Fruit fly (Drosophila melanogaster) whole organism, embryonic: ENCODE measurements around the gene Nepl20.
A peak's percentile ranks its signal among the peaks of the same experiment; 100 is the strongest.

Experiments used
- Adf1 ChIP-seq: fragments of 200-800 bp; sonication (Bioruptor generic); IDR thresholded peaks from 2 replicates; pipeline ENCODE4 v1.3.6; 2022; ENCODE audit warnings: missing biosample characterization, missing genetic modification characterization
- Bgb ChIP-seq: fragments of 200-800 bp; sonication (Bioruptor generic); IDR thresholded peaks from 2 replicates; pipeline ENCODE4 v1.3.6; 2022; ENCODE audit warnings: missing biosample characterization, missing genetic modification characterization; ENCODE audit not compliant: partially characterized antibody
- CG10462 ChIP-seq: fragments of 200-800 bp; sonication (Bioruptor generic); optimal IDR thresholded peaks from 2 replicates; lab custom pipeline; 2016; ENCODE audit warnings: missing biosample characterization, missing genetic modification characterization
- CG10979 ChIP-seq: fragments of 200-800 bp; sonication (Bioruptor generic); optimal IDR thresholded peaks from 2 replicates; lab custom pipeline; 2018; ENCODE audit warnings: missing biosample characterization, mild to moderate bottlenecking, missing genetic modification characterization, moderate library complexity
- CG11560 ChIP-seq: fragments of 200-800 bp; sonication (Bioruptor generic); IDR thresholded peaks from 3 replicates; pipeline ENCODE4 v1.3.6; 2022; ENCODE audit warnings: missing biosample characterization, missing genetic modification characterization
- CG12391 ChIP-seq: fragments of 200-800 bp; sonication (Bioruptor generic); optimal IDR thresholded peaks from 3 replicates; lab custom pipeline; 2018; ENCODE audit warnings: missing biosample characterization, mild to moderate bottlenecking, missing genetic modification characterization, moderate library complexity
- CG13123 ChIP-seq: fragments of 200-800 bp; sonication (Bioruptor generic); optimal IDR thresholded peaks from 2 replicates; lab custom pipeline; 2016; ENCODE audit warnings: missing biosample characterization, missing genetic modification characterization
- CG14441 ChIP-seq: fragments of 200-800 bp; sonication (Bioruptor generic); IDR thresholded peaks from 2 replicates; pipeline ENCODE4 v1.3.6; 2022; ENCODE audit warnings: missing biosample characterization, missing genetic modification characterization
- CG14710 ChIP-seq: fragments of 200-800 bp; sonication (Bioruptor generic); optimal IDR thresholded peaks from 3 replicates; lab custom pipeline; 2019; ENCODE audit warnings: missing biosample characterization, mild to moderate bottlenecking, missing genetic modification characterization, moderate library complexity
- CG14965 ChIP-seq: fragments of 200-800 bp; sonication (Bioruptor generic); optimal IDR thresholded peaks from 2 replicates; lab custom pipeline; 2016; ENCODE audit warnings: missing biosample characterization, missing genetic modification characterization, borderline replicate concordance
- CG15073 ChIP-seq: fragments of 200-800 bp; sonication (Bioruptor generic); optimal IDR thresholded peaks from 2 replicates; lab custom pipeline; 2016; ENCODE audit warnings: missing biosample characterization, missing genetic modification characterization
- CG15601 ChIP-seq: fragments of 200-800 bp; sonication (Bioruptor generic); optimal IDR thresholded peaks from 3 replicates; lab custom pipeline; 2019; ENCODE audit warnings: missing biosample characterization, mild to moderate bottlenecking, missing genetic modification characterization, moderate library complexity
- CG17612 ChIP-seq: fragments of 200-800 bp; sonication (Bioruptor generic); IDR thresholded peaks from 2 replicates; pipeline ENCODE4 v1.3.6; 2022; ENCODE audit warnings: missing biosample characterization, missing genetic modification characterization
- CG2199 ChIP-seq: fragments of 200-800 bp; sonication (Bioruptor generic); IDR thresholded peaks from 3 replicates; pipeline ENCODE4 v1.3.6; 2022; ENCODE audit warnings: missing biosample characterization, missing genetic modification characterization
- CG34224 ChIP-seq: fragments of 200-800 bp; sonication (Bioruptor generic); IDR thresholded peaks from 3 replicates; pipeline ENCODE4 v1.3.6; 2022; ENCODE audit warnings: missing biosample characterization, missing genetic modification characterization; ENCODE audit not compliant: partially characterized antibody
- CrebB ChIP-seq: fragments of 200-800 bp; sonication (Bioruptor generic); optimal IDR thresholded peaks from 3 replicates; lab custom pipeline; 2018; ENCODE audit warnings: missing biosample characterization, mild to moderate bottlenecking, missing genetic modification characterization
- D ChIP-seq, 2 experiments: fragments of 200-800 bp in 1 of 2; fragments of >200 bp in 1 of 2; sonication (Bioruptor generic) in 1 of 2; optimal IDR thresholded peaks; 2 replicates in 1 of 2; 3 replicates in 1 of 2; lab custom pipeline; 2017; ENCODE audit warnings: mild to moderate bottlenecking in 1 of 2, missing biosample characterization in 1 of 2, missing genetic modification characterization in 1 of 2, missing genetic modification reagents in 1 of 2
- D19B ChIP-seq: fragments of 200-800 bp; sonication (Bioruptor generic); optimal IDR thresholded peaks from 2 replicates; lab custom pipeline; 2017; ENCODE audit warnings: missing biosample characterization, mild to moderate bottlenecking, missing genetic modification characterization
- Dek ChIP-seq: fragments of 200-800 bp; sonication (Bioruptor generic); optimal IDR thresholded peaks from 3 replicates; lab custom pipeline; 2019; ENCODE audit warnings: missing biosample characterization, mild to moderate bottlenecking, missing genetic modification characterization, moderate library complexity
- Ets65A ChIP-seq: fragments of 200-800 bp; sonication (Bioruptor generic); peaks from one replicate; lab custom pipeline; 2016; ENCODE audit warnings: missing biosample characterization, missing genetic modification characterization
- H15 ChIP-seq: fragments of 200-800 bp; sonication (Bioruptor generic); IDR thresholded peaks from 3 replicates; pipeline ENCODE4 v1.3.6; 2022; ENCODE audit warnings: missing biosample characterization, missing genetic modification characterization
- HLHmδ ChIP-seq: fragments of 200-800 bp; sonication (Bioruptor generic); optimal IDR thresholded peaks from 2 replicates; lab custom pipeline; 2018; ENCODE audit warnings: missing biosample characterization, mild to moderate bottlenecking, missing genetic modification characterization, moderate library complexity
- Hey ChIP-seq: fragments of 200-800 bp; sonication (Bioruptor generic); optimal IDR thresholded peaks from 3 replicates; lab custom pipeline; 2018; ENCODE audit warnings: missing biosample characterization, mild to moderate bottlenecking, missing genetic modification characterization
- Hmr ChIP-seq: fragments of 200-800 bp; sonication (Bioruptor generic); optimal IDR thresholded peaks from 3 replicates; lab custom pipeline; 2017; ENCODE audit warnings: mild to moderate bottlenecking, missing biosample characterization, missing genetic modification reagents, missing genetic modification characterization
- Lim3 ChIP-seq: fragments of 200-800 bp; sonication (Bioruptor generic); IDR thresholded peaks from 2 replicates; pipeline ENCODE4 v1.3.6; 2022; ENCODE audit warnings: missing biosample characterization, missing genetic modification characterization
- Pdp1 ChIP-seq, 2 experiments: fragments of 200-800 bp; sonication (Bioruptor generic); optimal IDR thresholded peaks; 3 replicates each; lab custom pipeline; 2016; ENCODE audit warnings: missing biosample characterization in 2 of 2, missing genetic modification characterization in 2 of 2, mild to moderate bottlenecking in 1 of 2, moderate library complexity in 1 of 2
- Tbp ChIP-seq: fragments of >200 bp; optimal IDR thresholded peaks from 2 replicates; lab custom pipeline; 2018; ENCODE audit warnings: missing biosample characterization, missing genetic modification characterization
- YL-1 ChIP-seq: fragments of 200-800 bp; sonication (Bioruptor generic); optimal IDR thresholded peaks from 3 replicates; lab custom pipeline; 2017; ENCODE audit warnings: missing biosample characterization, mild to moderate bottlenecking, missing genetic modification characterization
- ash1 ChIP-seq: fragments of 200-800 bp; sonication (Bioruptor generic); optimal IDR thresholded peaks from 2 replicates; lab custom pipeline; 2018; ENCODE audit warnings: missing biosample characterization, mild to moderate bottlenecking, missing genetic modification characterization
- cg ChIP-seq: fragments of 200-800 bp; sonication (Bioruptor generic); optimal IDR thresholded peaks from 3 replicates; lab custom pipeline; 2019; ENCODE audit warnings: missing biosample characterization, mild to moderate bottlenecking, missing genetic modification characterization, moderate library complexity
- cwo ChIP-seq: fragments of 200-800 bp; sonication (Bioruptor generic); optimal IDR thresholded peaks from 3 replicates; lab custom pipeline; 2017; ENCODE audit warnings: missing biosample characterization, missing genetic modification characterization, mild to moderate bottlenecking, moderate library complexity, missing genetic modification reagents
- dimm ChIP-seq: fragments of 200-800 bp; sonication (Bioruptor generic); IDR thresholded peaks from 2 replicates; pipeline ENCODE4 v1.3.6; 2022; ENCODE audit warnings: missing biosample characterization, missing genetic modification characterization
- dmrt11E ChIP-seq: fragments of 200-800 bp; sonication (Bioruptor generic); optimal IDR thresholded peaks from 3 replicates; lab custom pipeline; 2018; ENCODE audit warnings: missing biosample characterization, mild to moderate bottlenecking, missing genetic modification characterization, moderate library complexity
- dysf ChIP-seq: fragments of 200-800 bp; sonication (Bioruptor generic); IDR thresholded peaks from 3 replicates; pipeline ENCODE4 v1.3.6; 2022; ENCODE audit warnings: missing biosample characterization, missing genetic modification characterization
- ems ChIP-seq: fragments of 200-800 bp; sonication (Bioruptor generic); optimal IDR thresholded peaks from 3 replicates; lab custom pipeline; 2016; ENCODE audit warnings: missing biosample characterization, missing genetic modification characterization
- gro ChIP-seq: fragments of 200-800 bp; sonication (Bioruptor generic); optimal IDR thresholded peaks from 2 replicates; lab custom pipeline; 2016; ENCODE audit warnings: missing biosample characterization, missing genetic modification characterization
- gt ChIP-seq: fragments of 200-800 bp; sonication (Bioruptor generic); IDR thresholded peaks from 2 replicates; pipeline ENCODE4 v1.3.6; 2022; ENCODE audit warnings: missing biosample characterization, missing genetic modification characterization
- ham ChIP-seq: fragments of 200-800 bp; sonication (Bioruptor generic); IDR thresholded peaks from 2 replicates; pipeline ENCODE4 v1.3.6; 2022; ENCODE audit warnings: missing biosample characterization, missing genetic modification characterization
- hth ChIP-seq: fragments of >200 bp; optimal IDR thresholded peaks from 2 replicates; lab custom pipeline; 2017; ENCODE audit warnings: inconsistent platforms
- insv ChIP-seq, 2 experiments: fragments of 200-800 bp; sonication (Bioruptor generic); optimal IDR thresholded peaks; 3 replicates each; lab custom pipeline; 2016 to 2018; ENCODE audit warnings: missing biosample characterization in 2 of 2, missing genetic modification characterization in 2 of 2
- knrl ChIP-seq: fragments of 200-800 bp; sonication (Bioruptor generic); IDR thresholded peaks from 3 replicates; pipeline ENCODE4 v1.3.6; 2022; ENCODE audit warnings: missing biosample characterization, missing genetic modification characterization; ENCODE audit not compliant: partially characterized antibody
- lilli ChIP-seq: fragments of 200-800 bp; sonication (Bioruptor generic); optimal IDR thresholded peaks from 3 replicates; lab custom pipeline; 2016; ENCODE audit warnings: missing biosample characterization, missing genetic modification characterization
- peb ChIP-seq: fragments of 200-800 bp; sonication (Bioruptor generic); IDR thresholded peaks from 2 replicates; pipeline ENCODE4 v1.3.6; 2022; ENCODE audit warnings: missing biosample characterization, missing genetic modification characterization
- phol ChIP-seq: fragments of 200-800 bp; sonication (Bioruptor generic); optimal IDR thresholded peaks from 3 replicates; lab custom pipeline; 2018; ENCODE audit warnings: missing biosample characterization, mild to moderate bottlenecking, missing genetic modification characterization, moderate library complexity
- repo ChIP-seq: fragments of 200-800 bp; sonication (Bioruptor generic); optimal IDR thresholded peaks from 2 replicates; lab custom pipeline; 2016; ENCODE audit warnings: missing biosample characterization, missing genetic modification characterization
- sc ChIP-seq, 3 experiments: fragments of >200 bp in 2 of 3; fragments of 200-800 bp in 1 of 3; sonication (Bioruptor generic) in 1 of 3; optimal IDR thresholded peaks; 2 replicates in 2 of 3; 3 replicates in 1 of 3; lab custom pipeline; 2017; ENCODE audit warnings: mild to moderate bottlenecking in 1 of 3, missing biosample characterization in 1 of 3, missing genetic modification characterization in 1 of 3, missing genetic modification reagents in 1 of 3
- seq ChIP-seq: fragments of 200-800 bp; sonication (Bioruptor generic); IDR thresholded peaks from 2 replicates; pipeline ENCODE4 v1.3.6; 2022; ENCODE audit warnings: missing biosample characterization, missing genetic modification characterization
- sr ChIP-seq: fragments of 200-800 bp; sonication (Bioruptor generic); IDR thresholded peaks from 3 replicates; pipeline ENCODE4 v1.3.6; 2022; ENCODE audit warnings: missing biosample characterization, missing genetic modification characterization
- tll ChIP-seq, 2 experiments: fragments of 200-800 bp in 1 of 2; fragments of >200 bp in 1 of 2; sonication (Bioruptor generic) in 1 of 2; optimal IDR thresholded peaks; 2 replicates each; lab custom pipeline; 2017 to 2019; ENCODE audit warnings: missing biosample characterization in 2 of 2, missing genetic modification characterization in 2 of 2, mild to moderate bottlenecking in 1 of 2, moderate library complexity in 1 of 2
- tup ChIP-seq: fragments of 200-800 bp; sonication (Bioruptor generic); optimal IDR thresholded peaks from 2 replicates; lab custom pipeline; 2016; ENCODE audit warnings: missing biosample characterization, mild to moderate bottlenecking, missing genetic modification characterization, moderate library complexity

Gene Nepl20

DNA sequence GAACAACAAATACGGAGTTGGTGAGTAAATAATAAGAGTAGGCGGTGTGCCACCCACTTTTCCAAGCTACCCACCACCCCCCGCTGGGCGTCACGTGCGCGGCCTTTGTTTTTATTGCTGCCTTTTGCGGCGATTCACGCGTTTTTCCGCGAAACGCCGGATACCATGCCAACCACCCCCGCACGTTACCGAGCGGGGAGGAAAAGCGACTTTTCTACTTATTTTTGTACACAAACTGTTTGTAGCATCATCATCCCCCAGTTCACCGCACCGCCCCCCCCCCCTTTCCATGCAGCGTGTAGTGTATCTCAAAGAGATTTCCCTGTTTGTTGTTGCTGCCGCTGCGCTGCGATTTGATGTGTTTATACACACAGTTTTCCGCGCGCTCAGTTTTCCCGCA is 34.6 kb upstream of the Nepl20 start (continued):
- TF ChIP-seq dmrt11E (tag; lab: Kevin White, UChicago) (no peak), CG14965 (GFP tag; lab: Kevin White, UChicago) (no peak), CG12391 (no peak), knrl (GFP tag; lab: Robert Waterston, UW) (0 out of 3 replicates have a peak, but pooled peaks have one; percentile 16), CG10979 (no peak), ash1 (no peak), CG10462 (GFP tag; lab: Kevin White, UChicago) (no peak), dysf (0 out of 3 replicates have a peak, but pooled peaks have one; percentile 18), H15 (GFP tag; lab: Robert Waterston, UW) (no peak), gt (GFP tag; lab: Robert Waterston, UW) (no peak), HLHmδ (GFP tag; lab: Kevin White, UChicago) (no peak), gro (GFP tag; lab: Kevin White, UChicago) (no peak), CG15601 (tag; lab: Kevin White, UChicago) (no peak), cwo (GFP tag; lab: Kevin White, UChicago) (peak; percentile 93), CG2199 (GFP tag; lab: Robert Waterston, UW) (0 out of 3 replicates have a peak, but pooled peaks have one; percentile 43), CG14710 (no peak), peb (GFP tag; lab: Robert Waterston, UW) (no peak), Hey (peak; percentile 95), Ets65A (GFP tag; lab: Kevin White, UChicago) (no peak), dimm (GFP tag; lab: Robert Waterston, UW) (no peak), lilli (GFP tag; lab: Kevin White, UChicago) (no peak), D19B (GFP tag; lab: Kevin White, UChicago) (no peak), insv (GFP tag; optimal IDR thresholded peaks at IDR 0.05; lab: Kevin White, UChicago) (no peak), CG17612 (GFP tag; lab: Robert Waterston, UW) (no peak), seq (GFP tag; lab: Robert Waterston, UW) (peak; percentile 52; the same call in 1 of the 2 replicates), CG15073 (no peak), sr (peak; percentile 33; the same call in 1 of the 3 replicates), tll (GFP tag; optimal IDR thresholded peaks at IDR 0.05; lab: Kevin White, UChicago) (no peak), Lim3 (GFP tag; lab: Robert Waterston, UW) (no peak), ham (GFP tag; lab: Robert Waterston, UW) (no peak), cg (no peak), Tbp (GFP tag; lab: Kevin White, UChicago) (no peak), CG13123 (GFP tag; lab: Kevin White, UChicago) (no peak), sc (optimal IDR thresholded peaks at IDR 0.05; lab: Kevin White, UChicago) (no peak), sc (GFP tag; optimal IDR thresholded peaks at IDR 0.05; lab: Kevin White, UChicago) (no peak), Bgb (GFP tag; lab: Robert Waterston, UW) (0 out of 2 replicates have a peak, but pooled peaks have one; percentile 19), Hmr (GFP tag; lab: Kevin White, UChicago) (no peak), CG11560 (tag; lab: Robert Waterston, UW) (no peak), Pdp1 (GFP tag; optimal IDR thresholded peaks at IDR 0.05; lab: Kevin White, UChicago) (no peak), phol (no peak), CG14441 (GFP tag; lab: Robert Waterston, UW) (no peak), YL-1 (GFP tag; lab: Kevin White, UChicago) (no peak), Dek (no peak), ems (GFP tag; lab: Kevin White, UChicago) (no peak), tup (GFP tag; lab: Kevin White, UChicago) (no peak), repo (no peak), CrebB (tag; lab: Kevin White, UChicago) (no peak), hth (lab: Kevin White, UChicago) (no peak), CG34224 (no peak), D (optimal IDR thresholded peaks at IDR 0.05; lab: Kevin White, UChicago) (no peak), D (GFP tag; optimal IDR thresholded peaks at IDR 0.05; lab: Kevin White, UChicago) (no peak), Adf1 (GFP tag; lab: Robert Waterston, UW) (peak; percentile 12; the same call in 1 of the 2 replicates)
